Worm (Caenorhabditis elegans): ENCODE measurements around the gene dod-23.

dod-23 gene

DNA sequence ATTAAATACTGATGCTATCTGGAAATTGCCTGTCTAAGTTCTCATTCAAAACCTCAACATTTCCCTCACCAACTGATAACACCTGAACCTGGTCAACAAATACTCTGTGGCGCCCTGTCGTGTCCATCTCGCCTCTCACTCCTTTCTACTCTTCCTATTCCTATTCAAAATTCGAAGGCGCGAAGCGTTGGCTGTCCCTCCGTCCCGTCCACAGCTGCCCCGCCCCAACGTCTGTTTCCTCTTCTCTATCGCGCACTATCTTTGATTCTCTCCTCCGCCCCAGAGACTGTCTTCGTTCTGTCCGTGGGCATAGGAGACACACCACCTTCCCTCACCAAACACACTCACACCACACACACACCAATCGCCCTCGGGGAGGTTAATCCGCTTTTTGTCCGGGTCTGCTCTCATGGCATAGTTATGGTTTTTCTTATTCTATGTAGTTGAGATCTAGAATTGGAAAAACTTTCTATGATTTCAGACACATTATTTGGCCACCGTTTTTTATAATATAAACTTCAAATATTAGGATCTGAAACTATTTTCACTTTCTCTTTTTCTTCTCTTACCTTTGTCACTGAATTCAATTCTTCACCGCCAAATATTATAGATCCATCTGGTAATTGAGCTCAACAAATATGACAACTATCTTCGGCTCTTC, 13.2 kb upstream of the dod-23 start, which contains the start of gene efl-3:
TSS of gene efl-3 (plus strand) at position 611 of the 661 bp plus-strand sequence.
- TF ChIP-seq pqm-1 (tag; optimal IDR thresholded peaks at IDR 0.05) (peak; percentile 16), nhr-12 (tag; optimal IDR thresholded peaks at IDR 0.05) (no peak), elt-2 (tag; optimal IDR thresholded peaks at IDR 0.05) (peak; percentile 37), skn-1 (tag; optimal IDR thresholded peaks at IDR 0.05) (no peak), mml-1 (tag; optimal IDR thresholded peaks at IDR 0.05) (no peak), ceh-16 (tag; optimal IDR thresholded peaks at IDR 0.05) (no peak), egl-5 (tag; optimal IDR thresholded peaks at IDR 0.05) (no peak)

DNA sequence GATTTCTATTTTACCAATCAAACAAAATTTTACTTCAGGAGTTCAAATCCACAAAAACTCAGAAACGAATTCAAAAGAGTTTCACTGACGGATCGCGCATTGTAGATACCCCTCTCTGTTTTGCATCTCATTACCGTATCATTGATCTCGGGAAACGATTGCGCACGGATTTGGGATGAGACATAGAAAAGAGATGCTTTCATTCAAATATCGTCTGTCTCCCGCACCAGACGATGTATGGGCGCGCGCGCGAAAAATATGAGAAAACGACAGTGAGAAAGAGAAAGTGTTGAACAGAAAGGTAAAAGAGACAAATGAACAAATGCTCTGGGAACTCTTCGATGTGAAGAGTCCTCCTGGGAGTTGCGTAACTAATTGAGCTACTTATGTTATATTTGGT, 12.0 kb upstream of the dod-23 start:
- TF ChIP-seq elt-1 (tag; optimal IDR thresholded peaks at IDR 0.05) (no peak), fkh-10 (GFP tag; optimal IDR thresholded peaks at IDR 0.05) (no peak), lin-39 (tag; optimal IDR thresholded peaks at IDR 0.05) (no peak)

DNA sequence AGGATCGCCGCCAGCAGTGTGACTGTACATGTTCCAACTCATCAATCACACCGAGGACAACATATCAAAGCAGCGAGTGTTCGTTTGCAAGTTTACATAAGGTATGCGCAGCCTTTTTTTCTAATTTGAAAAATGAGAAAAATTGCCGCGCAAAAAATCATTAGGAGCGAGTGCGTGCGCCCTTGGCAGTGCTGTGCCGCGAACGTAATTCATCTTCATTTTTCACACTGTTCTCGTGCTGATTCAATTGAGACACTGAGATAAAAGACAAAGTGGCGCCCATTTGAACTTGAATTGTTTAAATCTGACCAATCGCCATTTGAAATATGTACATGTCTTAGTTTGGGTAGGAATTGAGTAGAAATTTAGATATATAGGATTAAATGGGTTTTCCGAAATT, 10.6 kb upstream of the dod-23 start:
- no peak for TF ChIP-seq jun-1 (tag; optimal IDR thresholded peaks at IDR 0.05)
- TF ChIP-seq nhr-25 (tag; optimal IDR thresholded peaks at IDR 0.05), result peak; percentile 50
- peak; percentile 64 for TF ChIP-seq lin-39 (tag; optimal IDR thresholded peaks at IDR 0.05)

DNA sequence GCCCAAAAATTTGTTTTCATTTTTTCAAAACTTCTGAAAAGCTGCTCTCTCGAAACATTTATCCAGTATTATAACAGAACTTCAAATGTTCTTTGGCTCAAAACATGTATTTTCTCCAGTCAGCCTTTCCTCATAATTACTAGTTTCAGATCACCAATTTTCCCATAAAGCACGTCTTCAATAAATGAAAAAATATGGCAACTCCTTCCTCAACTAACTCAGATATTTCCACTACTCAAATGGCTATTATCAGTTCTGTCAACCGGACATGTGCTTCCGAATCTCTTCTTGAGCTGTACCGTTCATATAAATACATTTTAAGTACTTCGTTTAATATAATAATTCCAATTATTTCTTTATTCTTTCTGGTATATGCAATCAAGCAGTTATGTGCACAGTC, 8.5 kb upstream of the dod-23 start, which contains the start of gene sra-13:
TSS of gene sra-13 (plus strand) at position 195 of the 400 bp plus-strand sequence.
- TF ChIP-seq nhr-25 (tag; optimal IDR thresholded peaks at IDR 0.05) (no peak), elt-1 (tag; optimal IDR thresholded peaks at IDR 0.05) (no peak), pha-4 (tag; optimal IDR thresholded peaks at IDR 0.05) (no peak), lin-39 (tag; optimal IDR thresholded peaks at IDR 0.05) (no peak), nhr-67 (tag; optimal IDR thresholded peaks at IDR 0.05) (no peak), fkh-2 (tag; optimal IDR thresholded peaks at IDR 0.05) (no peak), lsy-12 (tag; optimal IDR thresholded peaks at IDR 0.05) (no peak), nhr-76 (tag; optimal IDR thresholded peaks at IDR 0.05) (no peak), nhr-237 (tag; optimal IDR thresholded peaks at IDR 0.05) (no peak), nhr-28 (tag; optimal IDR thresholded peaks at IDR 0.05) (no peak), egl-27 (tag; optimal IDR thresholded peaks at IDR 0.05) (no peak), ZK546.5 (tag; optimal IDR thresholded peaks at IDR 0.05) (no peak), ztf-4 (tag; optimal IDR thresholded peaks at IDR 0.05) (no peak), R02D3.7 (tag; optimal IDR thresholded peaks at IDR 0.05) (no peak), aly-2 (tag; optimal IDR thresholded peaks at IDR 0.05) (no peak), tbx-2 (tag; optimal IDR thresholded peaks at IDR 0.05) (no peak), ceh-82 (tag; optimal IDR thresholded peaks at IDR 0.05) (no peak), nhr-23 (tag; optimal IDR thresholded peaks at IDR 0.05) (no peak), hmg-11 (tag; optimal IDR thresholded peaks at IDR 0.05) (no peak), elt-2 (tag; optimal IDR thresholded peaks at IDR 0.05) (no peak)

DNA sequence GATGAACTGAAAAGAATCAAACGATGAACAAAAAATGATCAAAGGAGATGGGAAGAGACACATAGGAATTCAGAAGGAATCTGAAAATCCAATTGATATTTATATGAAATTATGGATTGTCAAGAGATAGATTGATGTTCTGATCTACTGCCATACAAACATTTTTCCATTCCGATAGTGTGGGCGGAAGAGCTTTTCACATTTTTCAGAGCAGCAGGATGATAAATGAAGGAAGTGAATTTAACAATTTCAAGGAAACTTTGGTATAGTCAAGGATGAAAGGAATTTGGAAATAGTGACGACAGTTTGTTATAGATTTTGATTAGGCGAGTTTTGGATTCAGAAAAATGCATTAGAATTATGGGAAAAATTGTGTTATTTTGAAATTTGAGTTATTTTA, 6.3 kb upstream of the dod-23 start, which contains the start of gene ubc-24:
TSS of gene ubc-24 (plus strand) at position 301 of the 400 bp plus-strand sequence.
- TF ChIP-seq nhr-12 (tag; optimal IDR thresholded peaks at IDR 0.05) (no peak), nfya-1 (tag; optimal IDR thresholded peaks at IDR 0.05; ENCODE audit: insufficient read depth) (no peak), R02D3.7 (tag; optimal IDR thresholded peaks at IDR 0.05) (no peak), unc-39 (tag; optimal IDR thresholded peaks at IDR 0.05) (no peak), nhr-23 (tag; optimal IDR thresholded peaks at IDR 0.05) (no peak), egl-5 (tag; optimal IDR thresholded peaks at IDR 0.05) (no peak), ceh-82 (tag; optimal IDR thresholded peaks at IDR 0.05) (no peak), pha-4 (tag; optimal IDR thresholded peaks at IDR 0.05) (no peak), ztf-4 (tag; optimal IDR thresholded peaks at IDR 0.05) (no peak), nhr-67 (tag; optimal IDR thresholded peaks at IDR 0.05) (no peak), nhr-25 (tag; optimal IDR thresholded peaks at IDR 0.05) (no peak), jun-1 (tag; optimal IDR thresholded peaks at IDR 0.05) (no peak), ztf-11 (tag; optimal IDR thresholded peaks at IDR 0.05) (no peak), fkh-10 (GFP tag; optimal IDR thresholded peaks at IDR 0.05) (no peak), sea-2 (GFP tag; optimal IDR thresholded peaks at IDR 0.05) (no peak), lsy-12 (tag; optimal IDR thresholded peaks at IDR 0.05) (no peak)

Data from whole organism, L3 larva.